Fruit fly (Drosophila melanogaster): ENCODE data around the gene AdipoR.

Gene AdipoR

dm6 chr3R:22587419-22587963, 39.8 kb upstream of the AdipoR start, which contains the start of gene Efa6 (continued):
- TF ChIP-seq lola (GFP tag; optimal IDR thresholded peaks at IDR 0.05): peak in 1 of 3 experiments; percentile 42
- peak; percentile 36 for TF ChIP-seq CG10209 (GFP tag; optimal IDR thresholded peaks at IDR 0.05)

- no peak for TF ChIP-seq pho (GFP tag; optimal IDR thresholded peaks at IDR 0.05)
- TF ChIP-seq Xbp1 (GFP tag; optimal IDR thresholded peaks at IDR 0.05): no peak
- peak in 1 of 2 experiments; percentile 12 for TF ChIP-seq Pdp1 (GFP tag; optimal IDR thresholded peaks at IDR 0.05)
- TF ChIP-seq twi (tag; optimal IDR thresholded peaks at IDR 0.05): peak; percentile 84
- TF ChIP-seq CG10979 (tag; optimal IDR thresholded peaks at IDR 0.05): no peak
Observed at dm6 chr3R:22586525-22586924, 38.9 kb upstream of the AdipoR start, which contains the start of gene btn. Gene btn, minus strand, starts transcription at chr3R:22586625.

dm6 chr3R:22584582-22584981, 36.9 kb upstream of the AdipoR start, which contains the start of the genes CG33107 and CG6937:
Gene CG33107, minus strand, starts transcription at chr3R:22584718.
Gene CG6937, plus strand, starts transcription at chr3R:22584773.
- TF ChIP-seq Ets97D (GFP tag; optimal IDR thresholded peaks at IDR 0.05) (peak; percentile 30), nmo (GFP tag; optimal IDR thresholded peaks at IDR 0.05) (peak; percentile 11), amos (GFP tag; IDR thresholded peaks at IDR 0.05; ENCODE audit: partially characterized antibody) (peak; percentile 30; the same call in 1 of the 2 replicates), CG12659 (GFP tag; optimal IDR thresholded peaks at IDR 0.05) (peak; percentile 46), dm (GFP tag; optimal IDR thresholded peaks at IDR 0.05) (peak; percentile 93), D (optimal IDR thresholded peaks at IDR 0.05) (no peak), D (GFP tag; optimal IDR thresholded peaks at IDR 0.05) (no peak), vnd (GFP tag; IDR thresholded peaks at IDR 0.05; ENCODE audit: partially characterized antibody) (no peak), CG17829 (tag; optimal IDR thresholded peaks at IDR 0.05) (peak; percentile 17), BEAF-32 (GFP tag; optimal IDR thresholded peaks at IDR 0.05) (peak; percentile 45), CG2712 (tag; optimal IDR thresholded peaks at IDR 0.05) (no peak), pho (GFP tag; optimal IDR thresholded peaks at IDR 0.05) (no peak), sd (tag; optimal IDR thresholded peaks at IDR 0.05) (peak; percentile 53), grn (GFP tag; optimal IDR thresholded peaks at IDR 0.05) (no peak), Dp (GFP tag; optimal IDR thresholded peaks at IDR 0.05) (peak; percentile 77), sr (GFP tag; IDR thresholded peaks at IDR 0.05) (no peak), slou (GFP tag; optimal IDR thresholded peaks at IDR 0.05) (no peak), Sry-δ (GFP tag; optimal IDR thresholded peaks at IDR 0.05) (peak; percentile 12), CG6654 (GFP tag; optimal IDR thresholded peaks at IDR 0.05) (no peak), Neu2 (GFP tag; optimal IDR thresholded peaks at IDR 0.05; ENCODE audit: borderline replicate concordance) (no peak), inv (GFP tag; IDR thresholded peaks at IDR 0.05; ENCODE audit: partially characterized antibody) (no peak), Pdp1 (GFP tag; optimal IDR thresholded peaks at IDR 0.05) (peak in 1 of 2 experiments; percentile 31), trem (tag; optimal IDR thresholded peaks at IDR 0.05) (peak; percentile 29), gfzf (GFP tag; optimal IDR thresholded peaks at IDR 0.05) (peak; percentile 90), E2f2 (GFP tag; IDR thresholded peaks at IDR 0.05) (peak; percentile 83), CG17359 (tag; optimal IDR thresholded peaks at IDR 0.05) (no peak), CG3838 (GFP tag; optimal IDR thresholded peaks at IDR 0.05) (no peak), CoRest (tag; optimal IDR thresholded peaks at IDR 0.05) (peak; percentile 4), CG1603 (tag; optimal IDR thresholded peaks at IDR 0.05) (peak; percentile 65), ato (GFP tag; IDR thresholded peaks at IDR 0.05; ENCODE audit: partially characterized antibody) (no peak), Rfx (GFP tag; IDR thresholded peaks at IDR 0.05) (peak; percentile 33; the same call in 1 of the 2 replicates), CG10267 (tag; optimal IDR thresholded peaks at IDR 0.05) (peak; percentile 20), Scr (GFP tag; IDR thresholded peaks at IDR 0.05; ENCODE audit: partially characterized antibody) (peak; percentile 28; the same call in 1 of the 2 replicates), cas (GFP tag; IDR thresholded peaks at IDR 0.05) (no peak), pzg (GFP tag; optimal IDR thresholded peaks at IDR 0.05) (peak; percentile 76), Fer1 (GFP tag; optimal IDR thresholded peaks at IDR 0.05) (peak; percentile 4), bbx (GFP tag; IDR thresholded peaks at IDR 0.05; ENCODE audit: partially characterized antibody) (peak; percentile 19; the same call in 1 of the 2 replicates), CG14710 (tag; optimal IDR thresholded peaks at IDR 0.05) (peak; percentile 35), CTCF (GFP tag; optimal IDR thresholded peaks at IDR 0.05) (peak; percentile 15), CG32767 (GFP tag; IDR thresholded peaks at IDR 0.05) (no peak)
